Fruit fly (Drosophila melanogaster): Measurements from ENCODE around the gene Hex-A.

dm6 chrX:9590592-9590991 is 5.1 kb downstream of the Hex-A start:
- TF ChIP-seq psq (optimal IDR thresholded peaks at IDR 0.05) (no peak), usp (GFP tag; optimal IDR thresholded peaks at IDR 0.05) (no peak), CG8478 (optimal IDR thresholded peaks at IDR 0.05) (no peak)

Measured in whole organism.